Fruit fly (Drosophila melanogaster) whole organism, embryonic: ENCODE results near the gene CG15803.

Experiments used
- B-H1 ChIP-seq: fragments of 200-800 bp; sonication (Bioruptor generic); IDR thresholded peaks from 3 replicates; pipeline ENCODE4 v1.3.6; 2022; ENCODE audit warnings: missing biosample characterization, missing genetic modification characterization
- CG11093 ChIP-seq: fragments of 200-800 bp; sonication (Bioruptor generic); IDR thresholded peaks from 3 replicates; pipeline ENCODE4 v1.3.6; 2022; ENCODE audit warnings: missing biosample characterization, missing genetic modification characterization
- CG13424 ChIP-seq: fragments of 200-800 bp; sonication (Bioruptor generic); optimal IDR thresholded peaks from 2 replicates; lab custom pipeline; 2019; ENCODE audit warnings: missing biosample characterization, mild to moderate bottlenecking, missing genetic modification characterization, moderate library complexity
- CG14441 ChIP-seq: fragments of 200-800 bp; sonication (Bioruptor generic); IDR thresholded peaks from 2 replicates; pipeline ENCODE4 v1.3.6; 2022; ENCODE audit warnings: missing biosample characterization, missing genetic modification characterization
- CG15514 ChIP-seq: fragments of 200-800 bp; sonication (Bioruptor generic); optimal IDR thresholded peaks from 3 replicates; lab custom pipeline; 2017; ENCODE audit warnings: missing biosample characterization, missing genetic modification characterization, mild to moderate bottlenecking, moderate library complexity, missing genetic modification reagents
- CG2199 ChIP-seq: fragments of 200-800 bp; sonication (Bioruptor generic); IDR thresholded peaks from 3 replicates; pipeline ENCODE4 v1.3.6; 2022; ENCODE audit warnings: missing biosample characterization, missing genetic modification characterization
- CG2875 ChIP-seq: fragments of 200-800 bp; sonication (Bioruptor generic); optimal IDR thresholded peaks from 2 replicates; lab custom pipeline; 2017; ENCODE audit warnings: missing biosample characterization, mild to moderate bottlenecking, missing genetic modification characterization, missing genetic modification reagents
- CG32532 ChIP-seq: fragments of 200-800 bp; sonication (Bioruptor generic); IDR thresholded peaks from 2 replicates; pipeline ENCODE4 v1.3.6; 2022; ENCODE audit warnings: missing biosample characterization, missing genetic modification characterization
- CG42726 ChIP-seq: fragments of 200-800 bp; sonication (Bioruptor generic); IDR thresholded peaks from 2 replicates; pipeline ENCODE4 v1.3.6; 2022; ENCODE audit warnings: missing biosample characterization, missing genetic modification characterization; ENCODE audit not compliant: partially characterized antibody
- CG43689 ChIP-seq: fragments of 200-800 bp; sonication (Bioruptor generic); IDR thresholded peaks from 2 replicates; pipeline ENCODE4 v1.3.6; 2022; ENCODE audit warnings: missing biosample characterization, missing genetic modification characterization
- CG6175 ChIP-seq: fragments of 200-800 bp; sonication (Bioruptor generic); IDR thresholded peaks from 3 replicates; pipeline ENCODE4 v1.3.6; 2022; ENCODE audit warnings: missing biosample characterization, missing genetic modification characterization
- CG6765 ChIP-seq: fragments of 200-800 bp; sonication (Bioruptor generic); optimal IDR thresholded peaks from 3 replicates; lab custom pipeline; 2017; ENCODE audit warnings: missing biosample characterization, mild to moderate bottlenecking, missing genetic modification characterization
- CG8765 ChIP-seq: fragments of 200-800 bp; sonication (Bioruptor generic); IDR thresholded peaks from 2 replicates; pipeline ENCODE4 v1.3.6; 2022; ENCODE audit warnings: missing biosample characterization, missing genetic modification characterization
- CHES-1-like ChIP-seq: fragments of 200-800 bp; sonication (Bioruptor generic); optimal IDR thresholded peaks from 2 replicates; lab custom pipeline; 2016; ENCODE audit warnings: missing biosample characterization, missing genetic modification characterization
- Deaf1 ChIP-seq: fragments of 200-800 bp; optimal IDR thresholded peaks from 3 replicates; lab custom pipeline; 2019; ENCODE audit warnings: missing biosample characterization, mild to moderate bottlenecking, missing genetic modification characterization, moderate library complexity
- Gsc ChIP-seq: fragments of 200-800 bp; sonication (Bioruptor generic); IDR thresholded peaks from 2 replicates; pipeline ENCODE4 v1.3.6; 2022; ENCODE audit warnings: missing biosample characterization, missing genetic modification characterization
- Hey ChIP-seq: fragments of 200-800 bp; sonication (Bioruptor generic); optimal IDR thresholded peaks from 3 replicates; lab custom pipeline; 2018; ENCODE audit warnings: missing biosample characterization, mild to moderate bottlenecking, missing genetic modification characterization
- Hsf ChIP-seq: fragments of 200-800 bp; sonication (Bioruptor generic); optimal IDR thresholded peaks from 3 replicates; lab custom pipeline; 2016; ENCODE audit warnings: missing biosample characterization, missing genetic modification characterization
- NC2β ChIP-seq: fragments of 200-800 bp; sonication (Bioruptor generic); optimal IDR thresholded peaks from 2 replicates; lab custom pipeline; 2016; ENCODE audit warnings: missing biosample characterization, missing genetic modification characterization
- Neu2 ChIP-seq: fragments of 200-800 bp; sonication (Bioruptor generic); optimal IDR thresholded peaks from 3 replicates; lab custom pipeline; 2016; ENCODE audit warnings: missing biosample characterization, missing genetic modification characterization, borderline replicate concordance
- Rx ChIP-seq: fragments of 200-800 bp; sonication (Bioruptor generic); IDR thresholded peaks from 2 replicates; pipeline ENCODE4 v1.3.6; 2022; ENCODE audit warnings: missing biosample characterization, missing genetic modification characterization
- Trl ChIP-seq, 3 experiments: fragments of >200 bp in 2 of 3; fragments of 200-800 bp in 1 of 3; sonication (Bioruptor generic) in 1 of 3; optimal IDR thresholded peaks; 2 replicates in 1 of 3; 3 replicates in 2 of 3; lab custom pipeline; 2016 to 2017; ENCODE audit warnings: missing biosample characterization in 1 of 3, missing genetic modification characterization in 1 of 3
- Vsx1 ChIP-seq: fragments of 200-800 bp; sonication (Bioruptor generic); optimal IDR thresholded peaks from 2 replicates; lab custom pipeline; 2017; ENCODE audit warnings: missing biosample characterization, mild to moderate bottlenecking, missing genetic modification characterization, missing genetic modification reagents
- YL-1 ChIP-seq: fragments of 200-800 bp; sonication (Bioruptor generic); optimal IDR thresholded peaks from 3 replicates; lab custom pipeline; 2017; ENCODE audit warnings: missing biosample characterization, mild to moderate bottlenecking, missing genetic modification characterization
- abd-A ChIP-seq: fragments of 200-800 bp; sonication (Bioruptor generic); optimal IDR thresholded peaks from 3 replicates; lab custom pipeline; 2019; ENCODE audit warnings: missing biosample characterization, mild to moderate bottlenecking, missing genetic modification characterization, moderate library complexity
- az2 ChIP-seq: fragments of 200-800 bp; sonication (Bioruptor generic); optimal IDR thresholded peaks from 3 replicates; lab custom pipeline; 2016; ENCODE audit warnings: missing biosample characterization, missing genetic modification characterization
- btn ChIP-seq: fragments of 200-800 bp; sonication (Bioruptor generic); optimal IDR thresholded peaks from 2 replicates; lab custom pipeline; 2016; ENCODE audit warnings: missing biosample characterization, missing genetic modification characterization
- cas ChIP-seq: fragments of 200-800 bp; sonication (Bioruptor generic); IDR thresholded peaks from 2 replicates; pipeline ENCODE4 v1.3.6; 2022; ENCODE audit warnings: missing biosample characterization, missing genetic modification characterization
- cg ChIP-seq: fragments of 200-800 bp; sonication (Bioruptor generic); optimal IDR thresholded peaks from 3 replicates; lab custom pipeline; 2019; ENCODE audit warnings: missing biosample characterization, mild to moderate bottlenecking, missing genetic modification characterization, moderate library complexity
- corto ChIP-seq: fragments of 200-800 bp; sonication (Bioruptor generic); optimal IDR thresholded peaks from 2 replicates; lab custom pipeline; 2016; ENCODE audit warnings: missing biosample characterization, mild to moderate bottlenecking, missing genetic modification characterization, moderate library complexity
- crol ChIP-seq: fragments of 200-800 bp; sonication (Bioruptor generic); IDR thresholded peaks from 2 replicates; pipeline ENCODE4 v1.3.6; 2022; ENCODE audit warnings: missing biosample characterization, missing genetic modification characterization
- danr ChIP-seq: fragments of 200-800 bp; sonication (Bioruptor generic); IDR thresholded peaks from 2 replicates; pipeline ENCODE4 v1.3.6; 2022; ENCODE audit warnings: missing biosample characterization, missing genetic modification characterization
- ewg ChIP-seq: fragments of 200-800 bp; sonication (Bioruptor generic); optimal IDR thresholded peaks from 3 replicates; lab custom pipeline; 2017; ENCODE audit warnings: mild to moderate bottlenecking, missing biosample characterization, missing genetic modification reagents, missing genetic modification characterization
- gcm ChIP-seq: fragments of 200-800 bp; sonication (Bioruptor generic); optimal IDR thresholded peaks from 2 replicates; lab custom pipeline; 2019; ENCODE audit warnings: missing biosample characterization, mild to moderate bottlenecking, missing genetic modification characterization, moderate library complexity
- grau ChIP-seq: fragments of 200-800 bp; optimal IDR thresholded peaks from 3 replicates; lab custom pipeline; 2019; ENCODE audit warnings: missing biosample characterization, mild to moderate bottlenecking, missing genetic modification characterization, moderate library complexity
- her ChIP-seq: fragments of 200-800 bp; sonication (Bioruptor generic); optimal IDR thresholded peaks from 2 replicates; lab custom pipeline; 2016; ENCODE audit warnings: missing biosample characterization, missing genetic modification characterization
- lilli ChIP-seq: fragments of 200-800 bp; sonication (Bioruptor generic); optimal IDR thresholded peaks from 3 replicates; lab custom pipeline; 2016; ENCODE audit warnings: missing biosample characterization, missing genetic modification characterization
- nerfin-1 ChIP-seq: fragments of 200-800 bp; sonication (Bioruptor generic); optimal IDR thresholded peaks from 3 replicates; lab custom pipeline; 2019; ENCODE audit warnings: missing biosample characterization, mild to moderate bottlenecking, missing genetic modification characterization, moderate library complexity
- rib ChIP-seq: fragments of 200-800 bp; sonication (Bioruptor generic); IDR thresholded peaks from 2 replicates; pipeline ENCODE4 v1.3.6; 2022; ENCODE audit warnings: missing biosample characterization, missing genetic modification characterization
- salm ChIP-seq: fragments of 200-800 bp; sonication (Bioruptor generic); optimal IDR thresholded peaks from 2 replicates; lab custom pipeline; 2018; ENCODE audit warnings: missing biosample characterization, mild to moderate bottlenecking, missing genetic modification characterization
- sc ChIP-seq, 3 experiments: fragments of >200 bp in 2 of 3; fragments of 200-800 bp in 1 of 3; sonication (Bioruptor generic) in 1 of 3; optimal IDR thresholded peaks; 2 replicates in 2 of 3; 3 replicates in 1 of 3; lab custom pipeline; 2017; ENCODE audit warnings: mild to moderate bottlenecking in 1 of 3, missing biosample characterization in 1 of 3, missing genetic modification characterization in 1 of 3, missing genetic modification reagents in 1 of 3
- scrt ChIP-seq: fragments of 200-800 bp; sonication (Bioruptor generic); optimal IDR thresholded peaks from 2 replicates; lab custom pipeline; 2018; ENCODE audit warnings: missing biosample characterization, mild to moderate bottlenecking, missing genetic modification characterization, moderate library complexity
- sisA ChIP-seq: fragments of 200-800 bp; sonication (Bioruptor generic); IDR thresholded peaks from 2 replicates; pipeline ENCODE4 v1.3.6; 2022; ENCODE audit warnings: missing biosample characterization, missing genetic modification characterization
- sr ChIP-seq: fragments of 200-800 bp; sonication (Bioruptor generic); IDR thresholded peaks from 3 replicates; pipeline ENCODE4 v1.3.6; 2022; ENCODE audit warnings: missing biosample characterization, missing genetic modification characterization
- stc ChIP-seq: fragments of 200-800 bp; sonication (Bioruptor generic); IDR thresholded peaks from 2 replicates; pipeline ENCODE4 v1.3.6; 2022; ENCODE audit warnings: missing biosample characterization, missing genetic modification characterization
- twi ChIP-seq: fragments of 200-800 bp; optimal IDR thresholded peaks from 2 replicates; lab custom pipeline; 2019; ENCODE audit warnings: missing biosample characterization, mild to moderate bottlenecking, missing genetic modification characterization, moderate library complexity
- vvl ChIP-seq: fragments of 200-800 bp; sonication (Bioruptor generic); IDR thresholded peaks from 2 replicates; pipeline ENCODE4 v1.3.6; 2022; ENCODE audit warnings: missing biosample characterization, missing genetic modification characterization
- yki ChIP-seq: fragments of >200 bp; optimal IDR thresholded peaks from 3 replicates; lab custom pipeline; 2018

Gene CG15803

DNA sequence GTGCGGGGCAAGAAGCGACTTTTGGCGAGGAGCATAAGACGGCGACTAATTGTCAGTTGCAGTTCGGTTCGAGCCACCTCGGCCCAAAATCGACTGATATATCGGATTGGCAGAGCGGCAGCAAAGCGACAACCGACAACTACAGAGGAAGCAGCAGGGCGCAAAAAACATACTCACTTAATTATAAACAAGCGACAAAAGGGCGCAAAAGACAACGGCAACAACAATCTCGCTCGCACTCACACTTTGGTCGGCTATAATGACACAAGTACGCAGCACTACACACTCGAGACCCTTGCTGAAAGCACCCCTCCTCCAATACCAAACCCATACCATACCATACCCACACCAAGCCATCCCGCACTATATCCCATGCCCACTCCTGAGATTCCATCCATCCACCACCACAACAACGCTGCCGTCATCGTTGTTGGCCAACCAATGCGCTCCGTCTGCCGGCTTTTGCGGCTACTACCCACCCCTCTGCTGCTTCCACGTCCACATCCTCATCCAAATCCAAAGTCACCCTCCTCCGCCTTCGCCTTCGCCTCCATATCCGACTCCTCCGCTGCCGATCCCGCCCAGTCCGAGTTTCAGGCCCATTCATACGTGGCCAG is 12.3 kb upstream of the CG15803 start, which contains the start of gene gl (continued):
- TF ChIP-seq crol (GFP tag; lab: Robert Waterston, UW), result peak; percentile 60
- TF ChIP-seq Neu2 (GFP tag; lab: Kevin White, UChicago), result no peak
- TF ChIP-seq az2 (GFP tag; lab: Kevin White, UChicago), result no peak
- TF ChIP-seq danr, result no peak
- no peak for TF ChIP-seq NC2β (GFP tag; lab: Kevin White, UChicago)
- TF ChIP-seq CG32532 (GFP tag; lab: Robert Waterston, UW), result no peak
- no peak for TF ChIP-seq B-H1 (GFP tag; lab: Robert Waterston, UW)
- no peak for TF ChIP-seq sisA (GFP tag; lab: Robert Waterston, UW)
- TF ChIP-seq gcm (GFP tag; lab: Kevin White, UChicago), result no peak

DNA sequence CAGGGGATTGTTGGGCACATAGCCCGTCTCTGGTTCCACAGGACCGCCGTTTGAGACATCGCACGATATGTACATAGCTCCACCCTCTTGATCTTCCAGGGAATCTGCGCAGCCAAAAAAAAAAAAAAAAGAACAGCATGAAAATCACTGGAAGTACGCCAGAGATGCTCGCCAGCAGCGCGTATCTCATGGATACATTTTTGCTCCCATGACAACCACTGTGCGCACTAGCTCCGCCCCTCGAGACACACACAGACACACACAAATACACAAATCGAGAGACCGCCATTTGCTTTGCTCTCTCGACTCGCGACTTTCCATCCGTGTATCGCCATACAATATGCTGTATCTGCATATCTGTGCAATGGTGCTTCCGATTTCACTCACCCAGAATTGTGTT is 10.8 kb upstream of the CG15803 start:
- TF ChIP-seq yki (lab: Kevin White, UChicago) (no peak), corto (GFP tag; lab: Kevin White, UChicago) (no peak), CG6765 (GFP tag; lab: Kevin White, UChicago) (no peak), Deaf1 (tag; lab: Kevin White, UChicago) (no peak), Trl (optimal IDR thresholded peaks at IDR 0.05; lab: Kevin White, UChicago) (peak in 1 of 2 experiments; percentile 26), Trl (GFP tag; optimal IDR thresholded peaks at IDR 0.05; lab: Kevin White, UChicago) (no peak), YL-1 (GFP tag; lab: Kevin White, UChicago) (no peak), nerfin-1 (no peak), cas (GFP tag; lab: Robert Waterston, UW) (no peak), Vsx1 (GFP tag; lab: Kevin White, UChicago) (no peak), CG6175 (GFP tag; lab: Robert Waterston, UW) (no peak), CG2875 (GFP tag; lab: Kevin White, UChicago) (no peak), Gsc (GFP tag; lab: Robert Waterston, UW) (no peak), grau (tag; lab: Kevin White, UChicago) (no peak), CG11093 (GFP tag; lab: Robert Waterston, UW) (no peak), CG14441 (GFP tag; lab: Robert Waterston, UW) (0 out of 2 replicates have a peak, but pooled peaks have one; percentile 21), cg (peak; percentile 66), scrt (GFP tag; lab: Kevin White, UChicago) (no peak), Hsf (peak; percentile 14), her (no peak), sc (optimal IDR thresholded peaks at IDR 0.05; lab: Kevin White, UChicago) (no peak), sc (GFP tag; optimal IDR thresholded peaks at IDR 0.05; lab: Kevin White, UChicago) (no peak), Rx (GFP tag; lab: Robert Waterston, UW) (no peak), rib (GFP tag; lab: Robert Waterston, UW) (no peak), twi (no peak), lilli (GFP tag; lab: Kevin White, UChicago) (no peak), CG42726 (no peak), salm (tag; lab: Kevin White, UChicago) (no peak), CG13424 (tag; lab: Kevin White, UChicago) (no peak), Hey (tag; lab: Kevin White, UChicago) (no peak), CG2199 (GFP tag; lab: Robert Waterston, UW) (peak; percentile 81; the same call in 1 of the 3 replicates), abd-A (tag; lab: Kevin White, UChicago) (no peak), CG15514 (GFP tag; lab: Kevin White, UChicago) (no peak), CG43689 (GFP tag; lab: Robert Waterston, UW) (no peak), btn (GFP tag; lab: Kevin White, UChicago) (no peak), stc (GFP tag; lab: Robert Waterston, UW) (no peak), ewg (GFP tag; lab: Kevin White, UChicago) (peak; percentile 7), sr (GFP tag; lab: Robert Waterston, UW) (no peak), CHES-1-like (GFP tag; lab: Kevin White, UChicago) (no peak), vvl (GFP tag; lab: Robert Waterston, UW) (peak; percentile 54), CG8765 (GFP tag; lab: Robert Waterston, UW) (no peak)
